Worm (Caenorhabditis elegans) whole organism, L3 larva: Measurements from ENCODE around the gene F08F8.9.

Experiments
- ceh-82 ChIP-seq: fragments of 150-350 bp; optimal IDR thresholded peaks from 2 replicates; lab custom pipeline; 2014; ENCODE audit warnings: missing biosample characterization, missing genetic modification characterization
- ceh-9 ChIP-seq: sonication (generic microtip); optimal IDR thresholded peaks from 2 replicates; lab custom pipeline; 2018; ENCODE audit warnings: missing biosample characterization, missing genetic modification characterization
- jun-1 ChIP-seq: fragments of 150-350 bp; optimal IDR thresholded peaks from 2 replicates; lab custom pipeline; 2014; ENCODE audit warnings: missing biosample characterization, missing genetic modification reagents, missing genetic modification characterization
- nhr-237 ChIP-seq: fragments of 150-350 bp; optimal IDR thresholded peaks from 2 replicates; lab custom pipeline; 2014; ENCODE audit warnings: missing biosample characterization, missing genetic modification characterization

DNA sequence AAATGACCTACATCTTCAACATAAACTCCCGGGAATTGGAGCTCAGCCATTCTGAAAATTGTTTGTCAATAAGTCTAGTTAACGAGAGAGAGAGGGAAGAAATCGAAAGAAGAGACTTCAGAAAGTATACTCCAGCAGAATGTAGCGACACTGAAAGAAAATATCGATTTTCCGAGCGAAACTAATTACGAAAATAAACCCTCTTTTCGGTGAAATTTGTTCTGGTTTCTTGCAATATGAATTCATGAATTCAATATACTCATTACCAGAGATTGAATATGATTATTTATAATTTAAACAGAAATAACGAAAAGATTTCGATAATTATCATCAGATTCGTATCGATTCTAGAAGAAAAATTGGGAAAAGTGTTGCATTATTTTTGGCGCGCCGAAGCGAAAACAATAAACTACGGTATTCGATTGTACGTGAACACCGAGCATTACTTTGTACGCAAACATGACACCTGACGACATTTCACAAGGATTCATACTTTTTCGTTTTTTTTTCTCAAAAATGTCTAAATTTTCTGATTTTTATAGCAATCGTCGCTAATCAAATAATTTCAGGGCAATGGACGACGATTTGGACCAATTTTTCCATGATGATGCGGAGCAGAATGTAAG lies 27.9 kb upstream of the F08F8.9 start, which contains the start of the genes hmg-4 and T20B12.3:
- no peak for TF ChIP-seq jun-1 (tag; lab: Kevin White, UChicago)
- TF ChIP-seq ceh-82 (tag; lab: Kevin White, UChicago), result no peak
- TF ChIP-seq nhr-237 (tag; lab: Kevin White, UChicago), result no peak
- no peak for TF ChIP-seq ceh-9 (tag; lab: Kevin White, UChicago)
